Worm (Caenorhabditis elegans): ENCODE data around the gene F41E6.7.

F41E6.7 gene

DNA sequence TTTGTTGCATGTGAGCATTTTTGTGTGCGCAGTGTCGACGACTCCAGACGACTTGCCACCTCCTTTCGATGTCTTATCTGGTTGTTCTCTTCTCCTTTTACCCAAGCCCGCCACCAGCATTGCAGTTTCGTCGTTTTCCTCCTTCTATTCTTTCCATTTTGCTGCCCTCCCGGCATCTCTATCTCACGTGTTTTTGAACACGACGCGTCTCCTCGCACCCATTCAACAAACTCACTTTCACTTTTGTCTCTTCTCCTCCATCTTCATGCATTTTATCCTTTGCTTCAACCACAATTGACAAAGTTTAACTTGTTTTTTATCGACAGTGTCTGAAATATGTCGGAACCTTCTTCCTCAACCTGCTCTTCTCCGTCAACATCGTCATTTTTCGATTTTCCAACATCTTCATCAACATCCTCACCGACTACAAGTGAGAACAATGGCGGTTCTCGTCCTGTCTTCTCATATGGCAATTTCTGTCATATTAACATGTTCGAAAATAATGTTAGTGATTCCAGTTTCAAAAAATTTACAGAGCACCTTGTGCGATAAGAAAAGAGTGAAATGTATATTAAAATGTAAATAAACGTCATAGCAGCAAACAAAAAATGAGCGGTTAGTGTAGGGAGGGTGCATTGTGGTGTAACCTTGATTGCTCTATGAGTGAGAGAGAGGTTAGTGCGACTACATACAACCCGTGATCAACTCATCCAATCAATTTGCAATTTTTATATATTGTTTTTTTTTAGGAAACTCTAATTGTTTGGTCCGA, 11.7 kb upstream of the F41E6.7 start, which contains the start of gene fip-4:
Gene fip-4, minus strand, starts transcription at position 636 of the 772 bp plus-strand sequence.
- TF ChIP-seq nhr-232 (tag; optimal IDR thresholded peaks at IDR 0.05), result no peak
- TF ChIP-seq unc-42 (tag; optimal IDR thresholded peaks at IDR 0.05), result peak; percentile 1

- peak; percentile 4 for TF ChIP-seq ref-2 (tag; optimal IDR thresholded peaks at IDR 0.05)
- no peak for TF ChIP-seq pha-4 (tag; optimal IDR thresholded peaks at IDR 0.05)
- no peak for TF ChIP-seq sox-4 (tag; optimal IDR thresholded peaks at IDR 0.05)
- no peak for TF ChIP-seq pat-9 (tag; optimal IDR thresholded peaks at IDR 0.05)
- no peak for TF ChIP-seq elt-4 (tag; optimal IDR thresholded peaks at IDR 0.05)
Observed at ce11 chrV:8609776-8610529, 10.9 kb upstream of the F41E6.7 start.

ce11 chrV:8608483-8608882, 9.4 kb upstream of the F41E6.7 start:
- TF ChIP-seq fkh-10 (GFP tag; optimal IDR thresholded peaks at IDR 0.05), result no peak
- no peak for TF ChIP-seq ets-4 (tag; optimal IDR thresholded peaks at IDR 0.05)
- no peak for TF ChIP-seq elt-4 (tag; optimal IDR thresholded peaks at IDR 0.05)
- no peak for TF ChIP-seq pat-9 (tag; optimal IDR thresholded peaks at IDR 0.05)
- TF ChIP-seq madf-2 (tag; optimal IDR thresholded peaks at IDR 0.05), result no peak
- TF ChIP-seq fax-1 (tag; optimal IDR thresholded peaks at IDR 0.05), result no peak
- no peak for TF ChIP-seq pax-1 (tag; optimal IDR thresholded peaks at IDR 0.05)
- TF ChIP-seq nfya-1 (tag; optimal IDR thresholded peaks at IDR 0.05), result no peak
- no peak for TF ChIP-seq hlh-8 (tag; optimal IDR thresholded peaks at IDR 0.05)
- TF ChIP-seq unc-55 (GFP tag; optimal IDR thresholded peaks at IDR 0.05), result no peak
- TF ChIP-seq F13H6.1 (tag; optimal IDR thresholded peaks at IDR 0.05), result no peak
- no peak for TF ChIP-seq C08G9.2 (tag; optimal IDR thresholded peaks at IDR 0.05)

- no peak for TF ChIP-seq pqm-1 (tag; optimal IDR thresholded peaks at IDR 0.05)
- no peak for TF ChIP-seq hlh-30 (tag; optimal IDR thresholded peaks at IDR 0.05; ENCODE audit: insufficient read depth)
- no peak for TF ChIP-seq gmeb-2 (tag; optimal IDR thresholded peaks at IDR 0.05)
- no peak for TF ChIP-seq ceh-30 (tag; optimal IDR thresholded peaks at IDR 0.05)
- TF ChIP-seq sox-2 (GFP tag; IDR thresholded peaks at IDR 0.05), result no peak
Observed at ce11 chrV:8607353-8607850, 8.3 kb upstream of the F41E6.7 start, which contains the start of gene smk-1. Gene smk-1 (plus strand): TSS chrV:8607800.

- TF ChIP-seq nhr-232 (tag; optimal IDR thresholded peaks at IDR 0.05) (no peak), ceh-6 (GFP tag; optimal IDR thresholded peaks at IDR 0.05) (no peak), K02D7.2 (tag; optimal IDR thresholded peaks at IDR 0.05) (no peak), odd-2 (tag; optimal IDR thresholded peaks at IDR 0.05) (no peak), dmd-4 (tag; optimal IDR thresholded peaks at IDR 0.05; ENCODE audit: borderline replicate concordance) (no peak), gmeb-2 (tag; optimal IDR thresholded peaks at IDR 0.05) (no peak), nfya-1 (tag; optimal IDR thresholded peaks at IDR 0.05) (peak; percentile 90), pha-2 (tag; optimal IDR thresholded peaks at IDR 0.05) (no peak), zip-5 (tag; optimal IDR thresholded peaks at IDR 0.05) (no peak), npax-4 (tag; optimal IDR thresholded peaks at IDR 0.05) (no peak), pha-4 (tag; optimal IDR thresholded peaks at IDR 0.05) (no peak), rnt-1 (tag; optimal IDR thresholded peaks at IDR 0.05) (peak; percentile 58), hlh-15 (tag; optimal IDR thresholded peaks at IDR 0.05) (no peak), pag-3 (tag; optimal IDR thresholded peaks at IDR 0.05; ENCODE audit: borderline replicate concordance) (no peak), ttx-3 (tag; optimal IDR thresholded peaks at IDR 0.05) (no peak), Y22D7AL.16 (tag; optimal IDR thresholded peaks at IDR 0.05) (no peak), hlh-13 (GFP tag; optimal IDR thresholded peaks at IDR 0.05) (no peak), syd-9 (tag; optimal IDR thresholded peaks at IDR 0.05) (no peak), ceh-2 (tag; optimal IDR thresholded peaks at IDR 0.05) (peak; percentile 13), sox-2 (GFP tag; IDR thresholded peaks at IDR 0.05) (no peak), elt-4 (tag; optimal IDR thresholded peaks at IDR 0.05) (no peak), ceh-34 (tag; optimal IDR thresholded peaks at IDR 0.05) (peak; percentile 69), K09A11.1 (tag; optimal IDR thresholded peaks at IDR 0.05; ENCODE audit: insufficient read depth) (no peak), tbx-2 (tag; optimal IDR thresholded peaks at IDR 0.05) (peak; percentile 76), ets-4 (tag; optimal IDR thresholded peaks at IDR 0.05) (peak; percentile 34), pros-1 (tag; optimal IDR thresholded peaks at IDR 0.05) (no peak)
Observed at ce11 chrV:8606099-8606696, 7.1 kb upstream of the F41E6.7 start, which contains the start of gene vps-60. Gene vps-60 (minus strand): TSS chrV:8606128.

Data from whole organism, late embryonic.